Worm (Caenorhabditis elegans) whole organism, mixed stage, embryonic: ENCODE results near the gene cal-2.

Experiments used
- M03D4.4 ChIP-seq: sonication (generic microtip); optimal IDR thresholded peaks from 2 replicates; lab custom pipeline; 2017; ENCODE audit warnings: mild to moderate bottlenecking, missing genetic modification characterization, missing compliant biosample characterization
- blmp-1 ChIP-seq: fragments of 150-350 bp; optimal IDR thresholded peaks from 2 replicates; lab custom pipeline; 2014; ENCODE audit warnings: missing biosample characterization, missing genetic modification characterization
- ceh-43 ChIP-seq: fragments of 200-800 bp; sonication (Bioruptor generic); optimal IDR thresholded peaks from 2 replicates; lab custom pipeline; 2018; ENCODE audit warnings: mild to moderate bottlenecking, missing genetic modification characterization, moderate library complexity, missing compliant biosample characterization
- ceh-83 ChIP-seq: fragments of 200-800 bp; sonication (Bioruptor generic); optimal IDR thresholded peaks from 2 replicates; lab custom pipeline; 2018; ENCODE audit warnings: mild to moderate bottlenecking, missing genetic modification characterization, missing compliant biosample characterization
- ces-1 ChIP-seq: fragments of 150-350 bp; optimal IDR thresholded peaks from 2 replicates; lab custom pipeline; 2014; ENCODE audit warnings: missing biosample characterization, missing genetic modification reagents, missing genetic modification characterization
- cnd-1 ChIP-seq: fragments of 200-800 bp; sonication (Bioruptor generic); optimal IDR thresholded peaks from 2 replicates; lab custom pipeline; 2018; ENCODE audit warnings: mild to moderate bottlenecking, missing genetic modification characterization, missing compliant biosample characterization
- drap-1 ChIP-seq: fragments of 200-800 bp; sonication (Bioruptor generic); optimal IDR thresholded peaks from 3 replicates; lab custom pipeline; 2018; ENCODE audit warnings: mild to moderate bottlenecking, missing genetic modification characterization, missing compliant biosample characterization
- elt-1 ChIP-seq: sonication (generic microtip); optimal IDR thresholded peaks from 2 replicates; lab custom pipeline; 2017; ENCODE audit warnings: missing genetic modification characterization, mild to moderate bottlenecking, missing compliant biosample characterization, antibody characterized with exemption, moderate library complexity, borderline replicate concordance; ENCODE audit not compliant: insufficient read depth
- flh-1 ChIP-seq: fragments of 200-800 bp; sonication (Bioruptor generic); optimal IDR thresholded peaks from 2 replicates; lab custom pipeline; 2018; ENCODE audit warnings: mild to moderate bottlenecking, missing genetic modification characterization, moderate library complexity, missing compliant biosample characterization
- ham-2 ChIP-seq: fragments of 200-800 bp; sonication (Bioruptor generic); optimal IDR thresholded peaks from 2 replicates; lab custom pipeline; 2018; ENCODE audit warnings: mild to moderate bottlenecking, missing genetic modification characterization, missing compliant biosample characterization
- hlh-1 ChIP-seq: fragments of 150-350 bp; optimal IDR thresholded peaks from 2 replicates; lab custom pipeline; 2014; ENCODE audit warnings: missing biosample characterization, missing genetic modification reagents, missing genetic modification characterization
- lin-32 ChIP-seq: fragments of 200-800 bp; sonication (Bioruptor generic); optimal IDR thresholded peaks from 2 replicates; lab custom pipeline; 2018; ENCODE audit warnings: mild to moderate bottlenecking, missing genetic modification characterization, missing compliant biosample characterization
- lsy-2 ChIP-seq: fragments of 150-350 bp; optimal IDR thresholded peaks from 2 replicates; lab custom pipeline; 2014; ENCODE audit warnings: missing biosample characterization, missing genetic modification characterization
- mab-5 ChIP-seq: fragments of 150-350 bp; optimal IDR thresholded peaks from 2 replicates; lab custom pipeline; 2014; ENCODE audit warnings: missing biosample characterization, missing genetic modification characterization
- mls-2 ChIP-seq: sonication (generic microtip); optimal IDR thresholded peaks from 2 replicates; lab custom pipeline; 2016; ENCODE audit warnings: mild to moderate bottlenecking, missing genetic modification characterization, moderate library complexity, missing compliant biosample characterization
- nhr-12 ChIP-seq: fragments of 150-350 bp; optimal IDR thresholded peaks from 2 replicates; lab custom pipeline; 2014; ENCODE audit warnings: missing biosample characterization, missing genetic modification characterization
- nhr-28 ChIP-seq: fragments of 150-350 bp; optimal IDR thresholded peaks from 2 replicates; lab custom pipeline; 2014; ENCODE audit warnings: missing biosample characterization, missing genetic modification characterization
- nhr-76 ChIP-seq: sonication (generic microtip); optimal IDR thresholded peaks from 2 replicates; lab custom pipeline; 2017; ENCODE audit warnings: missing biosample characterization, missing genetic modification characterization
- pha-4 ChIP-seq: fragments of 150-350 bp; optimal IDR thresholded peaks from 2 replicates; lab custom pipeline; 2018; ENCODE audit warnings: missing biosample characterization, missing genetic modification reagents, missing genetic modification characterization
- sem-2 ChIP-seq: fragments of 200-800 bp; sonication (Bioruptor generic); optimal IDR thresholded peaks from 2 replicates; lab custom pipeline; 2018; ENCODE audit warnings: mild to moderate bottlenecking, missing genetic modification characterization, missing compliant biosample characterization
- snpc-4 ChIP-seq: fragments of 150-350 bp; optimal IDR thresholded peaks from 2 replicates; lab custom pipeline; 2014; ENCODE audit warnings: missing biosample characterization, missing genetic modification characterization
- sptf-1 ChIP-seq: sonication (generic microtip); optimal IDR thresholded peaks from 2 replicates; lab custom pipeline; 2017; ENCODE audit warnings: mild to moderate bottlenecking, missing genetic modification characterization, moderate library complexity, missing compliant biosample characterization
- tbx-8 ChIP-seq: fragments of 200-800 bp; sonication (Bioruptor generic); optimal IDR thresholded peaks from 2 replicates; lab custom pipeline; 2018; ENCODE audit warnings: mild to moderate bottlenecking, missing genetic modification characterization, moderate library complexity, missing compliant biosample characterization
- unc-120 ChIP-seq: sonication (generic microtip); optimal IDR thresholded peaks from 2 replicates; lab custom pipeline; 2017; ENCODE audit warnings: missing genetic modification characterization, missing compliant biosample characterization; ENCODE audit not compliant: poor library complexity, severe bottlenecking
- unc-39 ChIP-seq: fragments of 150-350 bp; optimal IDR thresholded peaks from 2 replicates; lab custom pipeline; 2014; ENCODE audit warnings: missing biosample characterization, missing genetic modification characterization
- unc-62 ChIP-seq: fragments of 150-350 bp; optimal IDR thresholded peaks from 2 replicates; lab custom pipeline; 2014; ENCODE audit warnings: missing biosample characterization, missing genetic modification reagents, missing genetic modification characterization
- zip-8 ChIP-seq: fragments of 150-350 bp; optimal IDR thresholded peaks from 2 replicates; lab custom pipeline; 2014; ENCODE audit warnings: missing biosample characterization, missing genetic modification characterization
- ztf-11 ChIP-seq: fragments of 150-350 bp; optimal IDR thresholded peaks from 2 replicates; lab custom pipeline; 2014; ENCODE audit warnings: missing biosample characterization, missing genetic modification characterization

Gene cal-2

DNA sequence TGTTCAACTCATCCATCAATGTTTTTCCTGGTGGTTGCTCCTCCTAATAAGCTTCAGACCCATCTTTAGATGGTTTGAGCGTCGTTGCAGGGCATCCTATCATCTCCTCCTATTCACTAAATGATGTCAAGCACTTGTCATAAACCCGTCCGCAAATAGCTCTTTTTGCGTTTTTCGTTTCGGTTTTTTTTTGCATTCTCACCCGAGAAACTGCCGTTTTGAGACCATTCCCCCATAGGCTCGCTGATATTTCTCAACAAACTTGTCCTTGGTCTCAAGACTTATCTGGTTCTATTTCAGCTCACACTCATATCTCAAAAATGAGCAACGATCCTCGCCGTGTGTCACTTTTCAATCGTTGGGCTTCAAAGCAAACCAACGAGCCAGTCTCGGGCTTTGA lies at the start of gene cal-2:
cal-2 (plus strand) TSS at position 301 of the 400 bp plus-strand sequence.
- TF ChIP-seq drap-1 (GFP tag; lab: Kevin White, UChicago) (no peak), snpc-4 (tag; lab: Kevin White, UChicago) (no peak), ceh-83 (GFP tag; lab: Kevin White, UChicago) (no peak), ham-2 (no peak), sptf-1 (tag; lab: Kevin White, UChicago) (no peak), flh-1 (GFP tag; lab: Kevin White, UChicago) (no peak), cnd-1 (tag; lab: Kevin White, UChicago) (no peak), nhr-12 (tag; lab: Kevin White, UChicago) (no peak), ceh-43 (GFP tag; lab: Kevin White, UChicago) (no peak), tbx-8 (GFP tag; lab: Kevin White, UChicago) (no peak)

ce11 chrII:8911929-8912328 lies 48.6 kb upstream of the cal-2 start, which contains the start of gene B0457.4:
Gene B0457.4 (minus strand): TSS chrII:8912029.
- TF ChIP-seq ham-2 (no peak), ces-1 (no peak), pha-4 (tag; lab: Kevin White, UChicago) (no peak), flh-1 (GFP tag; lab: Kevin White, UChicago) (no peak), M03D4.4 (no peak), ceh-83 (GFP tag; lab: Kevin White, UChicago) (no peak), unc-62 (GFP tag; lab: Kevin White, UChicago) (no peak), nhr-76 (no peak), unc-39 (tag; lab: Kevin White, UChicago) (no peak), lsy-2 (no peak), hlh-1 (tag; lab: Kevin White, UChicago) (no peak), nhr-12 (tag; lab: Kevin White, UChicago) (no peak), unc-120 (tag; lab: Kevin White, UChicago) (no peak), nhr-28 (tag; lab: Kevin White, UChicago) (no peak)

DNA sequence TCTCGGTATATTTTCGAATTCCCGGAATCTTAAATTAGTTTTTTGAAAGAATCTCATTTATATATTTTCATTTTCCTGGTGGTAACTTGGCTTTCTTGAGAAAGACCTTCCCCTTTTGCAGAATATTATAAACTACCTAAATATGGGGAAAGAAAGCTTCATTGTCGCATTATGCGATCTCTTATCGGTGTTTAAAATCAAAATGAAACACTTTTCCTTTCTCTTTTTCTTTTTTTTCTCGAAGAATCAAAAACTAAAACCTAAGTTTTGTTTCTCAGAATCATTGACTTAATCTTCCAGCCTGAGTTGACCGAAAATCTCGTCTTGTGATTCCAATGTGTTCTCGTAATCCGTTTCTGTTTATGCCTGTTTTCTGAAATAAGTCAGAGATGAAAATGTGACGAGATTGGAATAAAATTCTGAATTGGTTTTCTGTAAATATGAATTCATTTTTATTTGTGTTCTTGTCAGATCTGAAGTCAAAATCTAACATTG lies 47.9 kb upstream of the cal-2 start:
- TF ChIP-seq cnd-1 (tag; lab: Kevin White, UChicago) (no peak), ces-1 (no peak), nhr-12 (tag; lab: Kevin White, UChicago) (no peak), unc-39 (tag; lab: Kevin White, UChicago) (no peak)

DNA sequence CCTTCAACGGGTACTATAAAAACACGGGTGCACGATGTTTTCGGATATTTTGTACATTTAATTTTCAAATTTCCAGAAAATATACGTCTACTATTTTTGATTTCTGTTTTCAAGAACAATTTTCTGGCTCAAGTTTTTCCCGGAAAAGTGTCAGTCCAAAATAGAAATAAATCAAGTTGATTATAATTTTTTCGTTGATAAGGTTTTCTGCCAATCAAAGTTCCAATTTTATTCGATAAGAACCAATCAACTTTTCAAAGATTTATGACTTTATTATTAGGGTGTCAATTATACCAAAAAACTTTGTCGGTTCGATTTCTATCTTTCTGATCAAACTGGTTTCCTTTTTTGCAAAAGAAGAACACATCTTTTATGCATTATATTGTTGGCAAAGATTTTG lies 45.9 kb upstream of the cal-2 start:
- TF ChIP-seq blmp-1: no peak
- no peak for TF ChIP-seq hlh-1 (tag; lab: Kevin White, UChicago)
- no peak for TF ChIP-seq ztf-11 (tag; lab: Kevin White, UChicago)
- TF ChIP-seq tbx-8 (GFP tag; lab: Kevin White, UChicago): no peak
- TF ChIP-seq, all 35 proteins: peak for 0

DNA sequence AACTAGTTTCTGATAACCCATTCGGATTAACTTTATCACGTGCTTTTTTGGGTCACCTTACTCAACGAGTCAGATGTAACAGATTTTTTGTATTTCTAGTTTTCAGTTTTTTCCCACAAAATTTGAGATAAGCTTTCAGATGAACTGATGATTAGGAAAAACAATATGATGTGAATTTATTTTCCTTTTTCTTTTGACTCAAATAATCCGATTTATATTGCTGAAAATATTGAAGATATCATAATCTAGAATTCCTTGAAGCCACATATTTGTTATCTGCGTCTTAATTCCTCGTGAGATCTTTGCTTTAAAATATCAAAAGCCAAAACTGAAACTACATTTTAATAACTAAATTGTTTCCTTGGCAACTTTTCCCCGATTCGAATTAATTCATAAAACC lies 43.9 kb upstream of the cal-2 start:
- TF ChIP-seq hlh-1 (tag; lab: Kevin White, UChicago) (no peak), mls-2 (no peak), flh-1 (GFP tag; lab: Kevin White, UChicago) (no peak), drap-1 (GFP tag; lab: Kevin White, UChicago) (no peak), nhr-28 (tag; lab: Kevin White, UChicago) (no peak), mab-5 (tag; lab: Kevin White, UChicago) (no peak), elt-1 (tag; lab: Kevin White, UChicago) (no peak), sem-2 (GFP tag; lab: Kevin White, UChicago) (no peak), ceh-83 (GFP tag; lab: Kevin White, UChicago) (no peak), ces-1 (no peak), lin-32 (no peak), unc-39 (tag; lab: Kevin White, UChicago) (no peak), unc-120 (tag; lab: Kevin White, UChicago) (no peak), zip-8 (no peak)

DNA sequence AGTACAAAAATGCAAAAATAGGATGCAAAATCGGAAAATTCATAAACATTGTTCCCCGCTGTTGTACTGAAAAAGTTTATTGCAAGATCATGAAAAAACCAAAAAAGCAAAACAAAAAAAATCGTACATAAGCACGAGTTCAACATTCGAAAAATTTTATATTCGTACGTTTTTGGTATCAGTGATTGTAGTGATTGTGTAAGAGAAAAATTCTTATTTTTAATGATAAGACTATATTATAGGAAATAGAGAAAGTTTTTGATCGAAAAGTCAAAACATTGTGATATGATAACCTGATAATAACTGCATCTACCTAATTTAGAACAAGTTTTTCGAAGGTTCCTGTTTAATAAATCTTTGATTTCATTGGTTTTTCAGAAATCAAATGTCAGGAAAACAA lies 43.2 kb upstream of the cal-2 start:
- TF ChIP-seq unc-62 (GFP tag; lab: Kevin White, UChicago): no peak
- TF ChIP-seq ceh-43 (GFP tag; lab: Kevin White, UChicago): no peak
- TF ChIP-seq blmp-1: no peak
- TF ChIP-seq M03D4.4: no peak
- TF ChIP-seq ham-2: no peak
- no peak for TF ChIP-seq nhr-28 (tag; lab: Kevin White, UChicago)
- TF ChIP-seq cnd-1 (tag; lab: Kevin White, UChicago): no peak
- TF ChIP-seq snpc-4 (tag; lab: Kevin White, UChicago): no peak
- no peak for TF ChIP-seq sem-2 (GFP tag; lab: Kevin White, UChicago)
- no peak for TF ChIP-seq lin-32
- TF ChIP-seq zip-8: no peak
- no peak for TF ChIP-seq flh-1 (GFP tag; lab: Kevin White, UChicago)
- no peak for TF ChIP-seq unc-120 (tag; lab: Kevin White, UChicago)
